Worm (Caenorhabditis elegans): ENCODE results near the gene C35D10.10.

The C35D10.10 gene

ce11 chrIII:4899728-4900127, 38.1 kb upstream of the C35D10.10 start (continued):
- TF ChIP-seq dsc-1 (tag; optimal IDR thresholded peaks at IDR 0.05), result peak; percentile 100
- TF ChIP-seq nhr-47 (tag; optimal IDR thresholded peaks at IDR 0.05), result peak; percentile 100
- TF ChIP-seq lsy-2 (tag; optimal IDR thresholded peaks at IDR 0.05), result peak; percentile 97
- peak; percentile 73 for TF ChIP-seq ceh-90 (tag; optimal IDR thresholded peaks at IDR 0.05)
- no peak for TF ChIP-seq sptf-1 (tag; optimal IDR thresholded peaks at IDR 0.05)
- TF ChIP-seq fkh-4 (tag; optimal IDR thresholded peaks at IDR 0.05; ENCODE audit: borderline replicate concordance), result peak; percentile 93
- peak; percentile 98 for TF ChIP-seq isw-1 (GFP tag; IDR thresholded peaks at IDR 0.05)
- TF ChIP-seq nhr-28 (tag; optimal IDR thresholded peaks at IDR 0.05), result no peak
- TF ChIP-seq ceh-88 (GFP tag; IDR thresholded peaks at IDR 0.05), result peak; percentile 99
- peak; percentile 99 for TF ChIP-seq elt-2 (tag; optimal IDR thresholded peaks at IDR 0.05)
- peak; percentile 94 for TF ChIP-seq nhr-11 (tag; optimal IDR thresholded peaks at IDR 0.05)
- peak; percentile 99 for TF ChIP-seq ceh-8 (GFP tag; optimal IDR thresholded peaks at IDR 0.05)
- TF ChIP-seq pax-3 (tag; optimal IDR thresholded peaks at IDR 0.05), result peak; percentile 100
- peak; percentile 10 for TF ChIP-seq Y116A8C.19 (tag; optimal IDR thresholded peaks at IDR 0.05; ENCODE audit: borderline replicate concordance)
- TF ChIP-seq nhr-85 (tag), result peak; percentile 100
- peak; percentile 98 for TF ChIP-seq mab-9 (GFP tag; IDR thresholded peaks at IDR 0.05)
- peak; percentile 98 for TF ChIP-seq irx-1 (tag; optimal IDR thresholded peaks at IDR 0.05)
- peak; percentile 83 for TF ChIP-seq hlh-4 (tag; optimal IDR thresholded peaks at IDR 0.05)
- peak; percentile 91 for TF ChIP-seq C34B4.2 (tag; optimal IDR thresholded peaks at IDR 0.05)
- TF ChIP-seq aha-1 (tag; optimal IDR thresholded peaks at IDR 0.05), result peak; percentile 95
- TF ChIP-seq ces-1 (GFP tag; optimal IDR thresholded peaks at IDR 0.05), result peak; percentile 69
- peak; percentile 99 for TF ChIP-seq sox-4 (tag; optimal IDR thresholded peaks at IDR 0.05)
- peak; percentile 100 for TF ChIP-seq lin-14 (GFP tag; optimal IDR thresholded peaks at IDR 0.05)
- peak; percentile 100 for TF ChIP-seq tbx-2 (tag; optimal IDR thresholded peaks at IDR 0.05)
- peak; percentile 99 for TF ChIP-seq jun-1 (tag; optimal IDR thresholded peaks at IDR 0.05)
- peak; percentile 100 for TF ChIP-seq fkh-8 (tag; optimal IDR thresholded peaks at IDR 0.05)
- TF ChIP-seq aly-2 (tag; optimal IDR thresholded peaks at IDR 0.05), result peak; percentile 90
- TF ChIP-seq zag-1 (tag; optimal IDR thresholded peaks at IDR 0.05), result peak; percentile 30
- TF ChIP-seq hlh-17 (GFP tag; optimal IDR thresholded peaks at IDR 0.05; ENCODE audit: borderline replicate concordance), result no peak
- TF ChIP-seq lin-39 (tag; optimal IDR thresholded peaks at IDR 0.05), result peak; percentile 93
- TF ChIP-seq snpc-4 (tag; optimal IDR thresholded peaks at IDR 0.05), result peak; percentile 84
- peak; percentile 95 to 98 (median 97) for TF ChIP-seq ceh-82 (tag; optimal IDR thresholded peaks at IDR 0.05)
- peak; percentile 100 for TF ChIP-seq nhr-19 (GFP tag; conservative IDR thresholded peaks at IDR 0.05)
- no peak for TF ChIP-seq ets-5 (GFP tag; IDR thresholded peaks at IDR 0.05)
- TF ChIP-seq snu-23 (GFP tag; optimal IDR thresholded peaks at IDR 0.05), result peak; percentile 100
- peak; percentile 80 for TF ChIP-seq pag-3 (tag; optimal IDR thresholded peaks at IDR 0.05; ENCODE audit: borderline replicate concordance, insufficient read depth)
- TF ChIP-seq ztf-11 (tag; optimal IDR thresholded peaks at IDR 0.05), result peak in 1 of 2 experiments; percentile 99
- TF ChIP-seq lin-13 (GFP tag; optimal IDR thresholded peaks at IDR 0.05), result peak; percentile 100
- TF ChIP-seq xbp-1 (tag; optimal IDR thresholded peaks at IDR 0.05), result peak; percentile 99
- peak; percentile 80 for TF ChIP-seq unc-98 (GFP tag; IDR thresholded peaks at IDR 0.05)
- TF ChIP-seq ztf-4 (tag; optimal IDR thresholded peaks at IDR 0.05), result peak; percentile 99
- peak; percentile 99 for TF ChIP-seq grh-1 (GFP tag; IDR thresholded peaks at IDR 0.05)
- TF ChIP-seq fkh-10 (GFP tag; optimal IDR thresholded peaks at IDR 0.05), result peak; percentile 99
- TF ChIP-seq dpl-1 (GFP tag; optimal IDR thresholded peaks at IDR 0.05), result peak; percentile 89 to 91 (median 89)
- peak; percentile 92 for TF ChIP-seq ceh-63 (GFP tag; optimal IDR thresholded peaks at IDR 0.05)
- TF ChIP-seq pqm-1 (tag; optimal IDR thresholded peaks at IDR 0.05), result peak; percentile 95
- no peak for TF ChIP-seq unc-62 (GFP tag; optimal IDR thresholded peaks at IDR 0.05)
- TF ChIP-seq efl-3 (GFP tag; optimal IDR thresholded peaks at IDR 0.05), result peak; percentile 95
- peak in 5 of 6 experiments; percentile 68 to 98 (median 97) for TF ChIP-seq elt-3 (tag; optimal IDR thresholded peaks at IDR 0.05)
- peak; percentile 100 for TF ChIP-seq nhr-20 (tag; optimal IDR thresholded peaks at IDR 0.05)
- TF ChIP-seq nhr-76 (tag; optimal IDR thresholded peaks at IDR 0.05), result peak; percentile 69
- peak; percentile 96 for TF ChIP-seq mef-2 (tag; optimal IDR thresholded peaks at IDR 0.05)

All from whole organism, L1 larva.